Worm (Caenorhabditis elegans) whole organism, late embryonic: ENCODE data around the gene B0334.10.

Experiments used
- C08G9.2 ChIP-seq: sonication (generic microtip); optimal IDR thresholded peaks from 2 replicates; lab custom pipeline; 2016; ENCODE audit warnings: mild to moderate bottlenecking, missing genetic modification characterization, moderate library complexity, missing compliant biosample characterization
- F13H6.1 ChIP-seq: sonication (generic microtip); optimal IDR thresholded peaks from 2 replicates; lab custom pipeline; 2016; ENCODE audit warnings: missing genetic modification characterization, missing compliant biosample characterization
- K02D7.2 ChIP-seq: sonication (generic microtip); optimal IDR thresholded peaks from 2 replicates; lab custom pipeline; 2017; ENCODE audit warnings: mild to moderate bottlenecking, missing genetic modification characterization, missing compliant biosample characterization
- ahr-1 ChIP-seq: sonication (generic microtip); optimal IDR thresholded peaks from 2 replicates; lab custom pipeline; 2016; ENCODE audit warnings: missing genetic modification characterization, missing compliant biosample characterization
- ceh-18 ChIP-seq: sonication (generic microtip); optimal IDR thresholded peaks from 2 replicates; lab custom pipeline; 2016; ENCODE audit warnings: missing genetic modification characterization, missing compliant biosample characterization
- ceh-2 ChIP-seq: sonication (generic microtip); optimal IDR thresholded peaks from 2 replicates; lab custom pipeline; 2016; ENCODE audit warnings: missing genotype, missing genetic modification characterization, missing compliant biosample characterization
- ceh-31 ChIP-seq: sonication (generic microtip); optimal IDR thresholded peaks from 2 replicates; lab custom pipeline; 2016; ENCODE audit warnings: missing genetic modification characterization, missing compliant biosample characterization
- ceh-34 ChIP-seq: sonication (generic microtip); optimal IDR thresholded peaks from 2 replicates; lab custom pipeline; 2016; ENCODE audit warnings: mild to moderate bottlenecking, missing genetic modification characterization, missing compliant biosample characterization
- ceh-45 ChIP-seq: fragments of 200-800 bp; sonication (Bioruptor generic); IDR thresholded peaks from 2 replicates; pipeline ENCODE4 v1.3.6; 2022; ENCODE audit warnings: missing genetic modification reagents, missing genetic modification characterization, missing compliant biosample characterization
- ceh-48 ChIP-seq: sonication (generic microtip); optimal IDR thresholded peaks from 2 replicates; lab custom pipeline; 2016; ENCODE audit warnings: missing genetic modification characterization, inconsistent platforms, missing compliant biosample characterization
- dmd-4 ChIP-seq: sonication (generic microtip); optimal IDR thresholded peaks from 2 replicates; lab custom pipeline; 2016; ENCODE audit warnings: borderline replicate concordance, missing genetic modification characterization, missing compliant biosample characterization
- elt-2 ChIP-seq: sonication (generic microtip); optimal IDR thresholded peaks from 2 replicates; lab custom pipeline; 2016; ENCODE audit warnings: missing genetic modification reagents, missing genetic modification characterization, missing compliant biosample characterization
- elt-4 ChIP-seq: sonication (generic microtip); optimal IDR thresholded peaks from 2 replicates; lab custom pipeline; 2016; ENCODE audit warnings: missing genetic modification characterization, missing compliant biosample characterization
- ets-4 ChIP-seq: sonication (generic microtip); optimal IDR thresholded peaks from 2 replicates; lab custom pipeline; 2016; ENCODE audit warnings: missing genetic modification characterization, missing compliant biosample characterization
- fkh-10 ChIP-seq: fragments of 150-350 bp; optimal IDR thresholded peaks from 2 replicates; lab custom pipeline; 2014; ENCODE audit warnings: missing biosample characterization, missing genetic modification reagents, missing genetic modification characterization
- hlh-15 ChIP-seq: sonication (generic microtip); optimal IDR thresholded peaks from 2 replicates; lab custom pipeline; 2016; ENCODE audit warnings: missing genetic modification characterization, missing compliant biosample characterization
- hlh-30 ChIP-seq: sonication (generic microtip); optimal IDR thresholded peaks from 2 replicates; lab custom pipeline; 2017; ENCODE audit warnings: antibody characterized with exemption, missing genetic modification characterization, missing compliant biosample characterization; ENCODE audit not compliant: insufficient read depth
- hlh-6 ChIP-seq: sonication (generic microtip); optimal IDR thresholded peaks from 2 replicates; lab custom pipeline; 2016; ENCODE audit warnings: missing genotype, missing genetic modification characterization, missing compliant biosample characterization
- hlh-8 ChIP-seq: sonication (generic microtip); optimal IDR thresholded peaks from 2 replicates; lab custom pipeline; 2016; ENCODE audit warnings: missing genotype, missing genetic modification characterization, missing compliant biosample characterization
- lim-6 ChIP-seq: sonication (generic microtip); optimal IDR thresholded peaks from 2 replicates; lab custom pipeline; 2016; ENCODE audit warnings: missing genetic modification characterization, missing compliant biosample characterization
- lin-11 ChIP-seq: fragments of 200-800 bp; sonication (Bioruptor generic); optimal IDR thresholded peaks from 2 replicates; lab custom pipeline; 2018; ENCODE audit warnings: mild to moderate bottlenecking, missing genetic modification characterization, missing compliant biosample characterization
- madf-2 ChIP-seq: sonication (generic microtip); optimal IDR thresholded peaks from 2 replicates; lab custom pipeline; 2017; ENCODE audit warnings: missing genetic modification characterization, missing compliant biosample characterization
- mec-3 ChIP-seq: sonication (generic microtip); optimal IDR thresholded peaks from 2 replicates; lab custom pipeline; 2016; ENCODE audit warnings: borderline replicate concordance, missing genetic modification characterization, missing compliant biosample characterization
- pax-1 ChIP-seq: fragments of 150-350 bp; optimal IDR thresholded peaks from 2 replicates; lab custom pipeline; 2014; ENCODE audit warnings: missing biosample characterization, missing genetic modification characterization
- rnt-1 ChIP-seq: sonication (generic microtip); optimal IDR thresholded peaks from 2 replicates; lab custom pipeline; 2016; ENCODE audit warnings: missing genetic modification characterization, missing compliant biosample characterization
- sdc-2 ChIP-seq: sonication (generic microtip); optimal IDR thresholded peaks from 2 replicates; lab custom pipeline; 2016; ENCODE audit warnings: missing genotype, missing genetic modification characterization, missing compliant biosample characterization
- syd-9 ChIP-seq: sonication (generic microtip); optimal IDR thresholded peaks from 2 replicates; lab custom pipeline; 2016; ENCODE audit warnings: mild to moderate bottlenecking, missing genetic modification characterization, moderate library complexity, missing compliant biosample characterization
- unc-42 ChIP-seq: sonication (generic microtip); optimal IDR thresholded peaks from 2 replicates; lab custom pipeline; 2016; ENCODE audit warnings: missing genotype, missing genetic modification characterization, missing compliant biosample characterization
- unc-55 ChIP-seq: sonication (generic microtip); optimal IDR thresholded peaks from 2 replicates; lab custom pipeline; 2017; ENCODE audit warnings: missing biosample characterization, missing genetic modification reagents, missing genetic modification characterization
- zip-5 ChIP-seq: sonication (generic microtip); optimal IDR thresholded peaks from 2 replicates; lab custom pipeline; 2016; ENCODE audit warnings: missing genetic modification characterization, missing compliant biosample characterization

The B0334.10 gene

ce11 chrII:11487999-11488398 is 30.3 kb upstream of the B0334.10 start, which contains the start of gene B0334.13:
Gene B0334.13, plus strand, starts transcription at chrII:11488299.
- TF ChIP-seq hlh-6 (tag; lab: Kevin White, UChicago) (no peak), zip-5 (tag; lab: Kevin White, UChicago) (no peak), elt-4 (tag; lab: Kevin White, UChicago) (no peak)
- TF ChIP-seq, all 69 proteins: peak for 0

ce11 chrII:11492843-11493242 is 25.4 kb upstream of the B0334.10 start, which contains the start of gene hacl-1:
Gene hacl-1, minus strand, starts transcription at chrII:11492963.
- no peak for TF ChIP-seq hlh-6 (tag; lab: Kevin White, UChicago)
- peak; percentile 27 for TF ChIP-seq elt-2 (tag; lab: Kevin White, UChicago)

- TF ChIP-seq unc-42 (tag; lab: Kevin White, UChicago), result peak; percentile 70
- no peak for TF ChIP-seq lim-6 (tag; lab: Kevin White, UChicago)
Measured at ce11 chrII:11495307-11495706, 23.0 kb upstream of the B0334.10 start, which contains the start of the genes ooc-3 and B0334.4. Gene ooc-3, minus strand, starts transcription at chrII:11495321. Gene B0334.4, plus strand, starts transcription at chrII:11495692.

ce11 chrII:11495806-11496205 is 22.5 kb upstream of the B0334.10 start:
- TF ChIP-seq mec-3 (tag; lab: Kevin White, UChicago) (no peak), F13H6.1 (tag; lab: Kevin White, UChicago) (no peak), ahr-1 (tag; lab: Kevin White, UChicago) (no peak), fkh-10 (GFP tag; lab: Kevin White, UChicago) (no peak), unc-42 (tag; lab: Kevin White, UChicago) (no peak), rnt-1 (tag; lab: Kevin White, UChicago) (no peak)
- TF ChIP-seq, all 69 proteins: peak for 0

ce11 chrII:11496767-11497166 is 21.5 kb upstream of the B0334.10 start, which contains the start of gene emc-5:
Gene emc-5, plus strand, starts transcription at chrII:11496780.
- TF ChIP-seq ceh-34 (tag; lab: Kevin White, UChicago) (no peak), pax-1 (tag; lab: Kevin White, UChicago) (no peak), hlh-30 (tag; lab: Kevin White, UChicago) (no peak), hlh-15 (tag; lab: Kevin White, UChicago) (no peak), lin-11 (tag; lab: Kevin White, UChicago) (no peak), ceh-18 (tag; lab: Kevin White, UChicago) (peak; percentile 26), K02D7.2 (tag; lab: Kevin White, UChicago) (no peak), ceh-48 (tag; lab: Kevin White, UChicago) (no peak), unc-42 (tag; lab: Kevin White, UChicago) (no peak), lim-6 (tag; lab: Kevin White, UChicago) (no peak), ceh-31 (tag; lab: Kevin White, UChicago) (no peak), unc-55 (GFP tag; lab: Kevin White, UChicago) (peak; percentile 14), fkh-10 (GFP tag; lab: Kevin White, UChicago) (no peak)

ce11 chrII:11497365-11497764 is 20.9 kb upstream of the B0334.10 start, which contains the start of gene B0334.5:
Gene B0334.5, plus strand, starts transcription at chrII:11497665.
- TF ChIP-seq ets-4 (tag; lab: Kevin White, UChicago) (no peak), sdc-2 (tag; lab: Kevin White, UChicago) (no peak), ceh-45 (GFP tag; lab: Robert Waterston, UW) (no peak), dmd-4 (no peak), hlh-8 (tag; lab: Kevin White, UChicago) (no peak)

ce11 chrII:11500198-11500597 is 18.1 kb upstream of the B0334.10 start, which contains the start of gene B0334.20:
Gene B0334.20, minus strand, starts transcription at chrII:11500459.
- TF ChIP-seq C08G9.2 (tag; lab: Kevin White, UChicago) (no peak), ceh-2 (tag; lab: Kevin White, UChicago) (no peak), madf-2 (tag; lab: Kevin White, UChicago) (no peak), syd-9 (no peak)
